Fruit fly (Drosophila melanogaster): ENCODE data around the gene trol.

The trol gene

dm6 chrX:2581793-2582503 is 36.7 kb upstream of the trol start (continued):
- peak; percentile 38 for TF ChIP-seq NFAT (GFP tag; IDR thresholded peaks at IDR 0.05)
- TF ChIP-seq Hsf (GFP tag; optimal IDR thresholded peaks at IDR 0.05) = peak; percentile 74
- no peak for TF ChIP-seq CTCF (GFP tag; optimal IDR thresholded peaks at IDR 0.05)
- TF ChIP-seq peb (GFP tag; IDR thresholded peaks at IDR 0.05) = peak; percentile 25; the same call in 1 of the 2 replicates
- TF ChIP-seq CG7556 (GFP tag; optimal IDR thresholded peaks at IDR 0.05) = peak; percentile 84
- no peak for TF ChIP-seq Hr78 (GFP tag; optimal IDR thresholded peaks at IDR 0.05)
- TF ChIP-seq Sry-δ (GFP tag; optimal IDR thresholded peaks at IDR 0.05) = peak; percentile 45
- TF ChIP-seq ATbp (GFP tag; optimal IDR thresholded peaks at IDR 0.05) = peak; percentile 68
- TF ChIP-seq Neu2 (GFP tag; optimal IDR thresholded peaks at IDR 0.05; ENCODE audit: borderline replicate concordance) = no peak
- TF ChIP-seq emc (GFP tag; optimal IDR thresholded peaks at IDR 0.05) = peak; percentile 57
- TF ChIP-seq E2f1 (GFP tag; IDR thresholded peaks at IDR 0.05) = peak; percentile 80
- no peak for TF ChIP-seq mirr (GFP tag; optimal IDR thresholded peaks at IDR 0.05)
- no peak for TF ChIP-seq CG2199 (GFP tag; IDR thresholded peaks at IDR 0.05)
- TF ChIP-seq Dad (GFP tag; optimal IDR thresholded peaks at IDR 0.05) = peak; percentile 79
- peak; percentile 52 for TF ChIP-seq gcm2 (GFP tag; optimal IDR thresholded peaks at IDR 0.05)
- peak; percentile 69 for TF ChIP-seq CG18764 (GFP tag; optimal IDR thresholded peaks at IDR 0.05)
- TF ChIP-seq zfh1 (GFP tag; IDR thresholded peaks at IDR 0.05) = peak; percentile 64
- peak; percentile 70 for TF ChIP-seq CG7357 (GFP tag; IDR thresholded peaks at IDR 0.05)
- TF ChIP-seq sisA (GFP tag; IDR thresholded peaks at IDR 0.05) = peak; percentile 77
- TF ChIP-seq CG13296 (GFP tag; optimal IDR thresholded peaks at IDR 0.05) = peak; percentile 66
- no peak for TF ChIP-seq yki (optimal IDR thresholded peaks at IDR 0.05)
- TF ChIP-seq trh (GFP tag; optimal IDR thresholded peaks at IDR 0.05) = peak; percentile 43
- TF ChIP-seq Sry-β (GFP tag; optimal IDR thresholded peaks at IDR 0.05) = no peak
- peak; percentile 46 for TF ChIP-seq Camta (GFP tag; optimal IDR thresholded peaks at IDR 0.05)
- TF ChIP-seq HLH3B (GFP tag; IDR thresholded peaks at IDR 0.05) = peak; percentile 79
- TF ChIP-seq CG2116 (GFP tag; optimal IDR thresholded peaks at IDR 0.05) = peak; percentile 12
- peak; percentile 92 for TF ChIP-seq sens (GFP tag)
- peak; percentile 43 for TF ChIP-seq CG10979 (tag; optimal IDR thresholded peaks at IDR 0.05)
- TF ChIP-seq BEAF-32 (GFP tag; optimal IDR thresholded peaks at IDR 0.05) = no peak
- TF ChIP-seq Sin3A (optimal IDR thresholded peaks at IDR 0.05) = no peak
- TF ChIP-seq CG30431 (GFP tag; optimal IDR thresholded peaks at IDR 0.05) = peak; percentile 49
- TF ChIP-seq ind (GFP tag; optimal IDR thresholded peaks at IDR 0.05) = peak; percentile 88
- no peak for TF ChIP-seq knrl (GFP tag; IDR thresholded peaks at IDR 0.05; ENCODE audit: partially characterized antibody)
- TF ChIP-seq Mad (GFP tag; optimal IDR thresholded peaks at IDR 0.05) = peak; percentile 46
- TF ChIP-seq repo (GFP tag; optimal IDR thresholded peaks at IDR 0.05) = peak; percentile 55
- TF ChIP-seq CG4360 (GFP tag; IDR thresholded peaks at IDR 0.05) = no peak
- TF ChIP-seq CG33557 (GFP tag; optimal IDR thresholded peaks at IDR 0.05) = no peak
- TF ChIP-seq NK7.1 (GFP tag; optimal IDR thresholded peaks at IDR 0.05) = peak; percentile 74
- TF ChIP-seq vnd (GFP tag; IDR thresholded peaks at IDR 0.05; ENCODE audit: partially characterized antibody) = no peak
- no peak for TF ChIP-seq insv (GFP tag; optimal IDR thresholded peaks at IDR 0.05)
- peak; percentile 61 for TF ChIP-seq Taf1 (GFP tag; IDR thresholded peaks at IDR 0.05)
- TF ChIP-seq nerfin-1 (tag; optimal IDR thresholded peaks at IDR 0.05) = no peak
- TF ChIP-seq TFAM (GFP tag; optimal IDR thresholded peaks at IDR 0.05) = no peak
- no peak for TF ChIP-seq CG8290 (GFP tag; optimal IDR thresholded peaks at IDR 0.05)
- TF ChIP-seq CG8290 (tag; optimal IDR thresholded peaks at IDR 0.05) = peak in 1 of 2 experiments; percentile 91
- peak; percentile 60 for TF ChIP-seq slp2 (GFP tag; optimal IDR thresholded peaks at IDR 0.05)
- TF ChIP-seq Doc3 (GFP tag; IDR thresholded peaks at IDR 0.05; ENCODE audit: partially characterized antibody) = no peak
- no peak for TF ChIP-seq nerfin-2 (GFP tag; IDR thresholded peaks at IDR 0.05; ENCODE audit: partially characterized antibody)
- TF ChIP-seq Dbx (GFP tag; IDR thresholded peaks at IDR 0.05) = peak; percentile 91
- TF ChIP-seq Nf-YA (GFP tag; IDR thresholded peaks at IDR 0.05) = peak; percentile 53
- TF ChIP-seq CG11723 (GFP tag; optimal IDR thresholded peaks at IDR 0.05) = peak; percentile 6
- peak; percentile 73 for TF ChIP-seq CG10209 (GFP tag; optimal IDR thresholded peaks at IDR 0.05)
